Worm (Caenorhabditis elegans) whole organism, L4 larva: ENCODE results near the gene frm-2.

Source experiments
- D1046.2 ChIP-seq: fragments of 200-800 bp; sonication (Bioruptor generic); IDR thresholded peaks from 2 replicates; pipeline ENCODE4 v1.3.6; 2022; ENCODE audit warnings: missing genetic modification characterization, missing compliant biosample characterization
- F26F4.8 ChIP-seq: fragments of 200-800 bp; sonication (Bioruptor generic); conservative IDR thresholded peaks from 2 replicates; pipeline ENCODE4 v1.3.6; 2022; ENCODE audit warnings: missing genetic modification characterization, missing compliant biosample characterization
- F37D6.2 ChIP-seq: sonication (generic microtip); optimal IDR thresholded peaks from 2 replicates; lab custom pipeline; 2016; ENCODE audit warnings: mild to moderate bottlenecking, missing genetic modification characterization, missing compliant biosample characterization
- T26A8.4 ChIP-seq: fragments of 200-800 bp; sonication (Bioruptor generic); IDR thresholded peaks from 2 replicates; pipeline ENCODE4 v1.3.6; 2022; ENCODE audit warnings: missing genetic modification characterization, missing compliant biosample characterization
- Y105C5A.15 ChIP-seq: fragments of 200-800 bp; sonication (Bioruptor generic); IDR thresholded peaks from 2 replicates; pipeline ENCODE4 v1.3.6; 2022; ENCODE audit warnings: missing genetic modification characterization, missing compliant biosample characterization
- Y48G9A.11 ChIP-seq: fragments of 200-800 bp; sonication (Bioruptor generic); IDR thresholded peaks from 2 replicates; pipeline ENCODE4 v1.3.6; 2022; ENCODE audit warnings: missing genetic modification reagents, missing genetic modification characterization, missing compliant biosample characterization
- ZK337.2 ChIP-seq: fragments of 200-800 bp; sonication (Bioruptor generic); IDR thresholded peaks from 2 replicates; pipeline ENCODE4 v1.3.6; 2022; ENCODE audit warnings: missing genetic modification reagents, missing genetic modification characterization, missing compliant biosample characterization
- ZK546.5 ChIP-seq, 2 experiments: sonication (generic microtip); optimal IDR thresholded peaks; 2 replicates each; lab custom pipeline; 2017; ENCODE audit warnings: missing biosample characterization in 2 of 2, missing genetic modification characterization in 2 of 2
- aly-2 ChIP-seq: sonication (generic microtip); optimal IDR thresholded peaks from 2 replicates; lab custom pipeline; 2018; ENCODE audit warnings: missing biosample characterization, missing genetic modification characterization
- arid-1 ChIP-seq: fragments of 200-800 bp; sonication (Bioruptor generic); conservative IDR thresholded peaks from 2 replicates; pipeline ENCODE4 v1.3.6; 2022; ENCODE audit warnings: missing genetic modification reagents, missing genetic modification characterization, missing compliant biosample characterization
- ceh-20 ChIP-seq: fragments of 200-800 bp; sonication (Bioruptor generic); IDR thresholded peaks from 2 replicates; pipeline ENCODE4 v1.3.6; 2022; ENCODE audit warnings: missing genetic modification reagents, missing genetic modification characterization, missing compliant biosample characterization
- ceh-28 ChIP-seq: fragments of 150-350 bp; optimal IDR thresholded peaks from 2 replicates; lab custom pipeline; 2014; ENCODE audit warnings: missing biosample characterization, missing genetic modification reagents, missing genetic modification characterization
- ceh-32 ChIP-seq: sonication (generic microtip); optimal IDR thresholded peaks from 2 replicates; lab custom pipeline; 2016; ENCODE audit warnings: mild to moderate bottlenecking, missing genetic modification characterization, missing compliant biosample characterization; ENCODE audit not compliant: poor library complexity
- ceh-44 ChIP-seq: fragments of 200-800 bp; sonication (Bioruptor generic); IDR thresholded peaks from 2 replicates; pipeline ENCODE4 v1.3.6; 2022; ENCODE audit warnings: missing genetic modification reagents, missing genetic modification characterization, missing compliant biosample characterization
- ceh-62 ChIP-seq: sonication (generic microtip); optimal IDR thresholded peaks from 2 replicates; lab custom pipeline; 2017; ENCODE audit warnings: missing biosample characterization, missing genetic modification characterization
- ceh-82 ChIP-seq: sonication (generic microtip); optimal IDR thresholded peaks from 2 replicates; lab custom pipeline; 2017; ENCODE audit warnings: missing biosample characterization, missing genetic modification characterization
- cey-2 ChIP-seq: sonication (generic microtip); optimal IDR thresholded peaks from 3 replicates; lab custom pipeline; 2017; ENCODE audit warnings: missing genetic modification characterization, mild to moderate bottlenecking, missing compliant biosample characterization, antibody characterized with exemption, borderline replicate concordance; ENCODE audit not compliant: insufficient read depth
- ctbp-1 ChIP-seq: fragments of 200-800 bp; sonication (Bioruptor generic); IDR thresholded peaks from 2 replicates; pipeline ENCODE4 v1.3.6; 2022; ENCODE audit warnings: missing genetic modification reagents, missing genetic modification characterization, missing compliant biosample characterization
- daf-8 ChIP-seq: fragments of 200-800 bp; sonication (Bioruptor generic); IDR thresholded peaks from 2 replicates; pipeline ENCODE4 v1.3.6; 2022; ENCODE audit warnings: missing genetic modification characterization, missing compliant biosample characterization
- duxl-1 ChIP-seq: sonication (generic microtip); optimal IDR thresholded peaks from 2 replicates; lab custom pipeline; 2016; ENCODE audit warnings: mild to moderate bottlenecking, missing genetic modification characterization, moderate library complexity, missing compliant biosample characterization; ENCODE audit not compliant: poor library complexity
- dve-1 ChIP-seq: sonication (generic microtip); optimal IDR thresholded peaks from 2 replicates; lab custom pipeline; 2017; ENCODE audit warnings: antibody characterized with exemption, mild to moderate bottlenecking, missing genetic modification characterization, missing compliant biosample characterization; ENCODE audit not compliant: insufficient read depth
- fkh-10 ChIP-seq: fragments of 150-350 bp; optimal IDR thresholded peaks from 2 replicates; lab custom pipeline; 2014; ENCODE audit warnings: missing biosample characterization, missing genetic modification reagents, missing genetic modification characterization
- hlh-30 ChIP-seq: sonication (generic microtip); optimal IDR thresholded peaks from 2 replicates; lab custom pipeline; 2017; ENCODE audit warnings: antibody characterized with exemption, mild to moderate bottlenecking, missing genetic modification characterization, missing compliant biosample characterization; ENCODE audit not compliant: insufficient read depth
- lin-1 ChIP-seq: fragments of 200-800 bp; sonication (Bioruptor generic); IDR thresholded peaks from 2 replicates; pipeline ENCODE4 v1.3.6; 2022; ENCODE audit warnings: missing genetic modification reagents, missing genetic modification characterization, missing compliant biosample characterization
- lin-29 ChIP-seq: fragments of 200-800 bp; sonication (Bioruptor generic); IDR thresholded peaks from 2 replicates; pipeline ENCODE4 v1.3.6; 2022; ENCODE audit warnings: missing genetic modification reagents, missing genetic modification characterization, missing compliant biosample characterization
- lin-38 ChIP-seq: fragments of 200-800 bp; sonication (Bioruptor generic); IDR thresholded peaks from 2 replicates; pipeline ENCODE4 v1.3.6; 2022; ENCODE audit warnings: missing genetic modification reagents, missing genetic modification characterization, missing compliant biosample characterization
- lsy-2 ChIP-seq, 2 experiments: fragments of 150-350 bp in 1 of 2; sonication (generic microtip) in 1 of 2; optimal IDR thresholded peaks; 2 replicates each; lab custom pipeline; 2014 to 2017; ENCODE audit warnings: missing biosample characterization in 2 of 2, missing genetic modification characterization in 2 of 2
- madf-5 ChIP-seq, 2 experiments: fragments of 200-800 bp; sonication (Bioruptor generic); IDR thresholded peaks; 2 replicates each; pipeline ENCODE4 v1.3.6; 2022; ENCODE audit warnings: missing compliant biosample characterization in 2 of 2, missing genetic modification characterization in 2 of 2
- madf-9 ChIP-seq: fragments of 200-800 bp; sonication (Bioruptor generic); conservative IDR thresholded peaks from 2 replicates; pipeline ENCODE4 v1.3.6; 2022; ENCODE audit warnings: missing genetic modification reagents, missing genetic modification characterization, missing compliant biosample characterization
- mdl-1 ChIP-seq, 2 experiments: fragments of 150-350 bp in 1 of 2; sonication (generic microtip) in 1 of 2; optimal IDR thresholded peaks; 2 replicates each; lab custom pipeline; 2014 to 2017; ENCODE audit warnings: missing biosample characterization in 2 of 2, missing genetic modification characterization in 2 of 2
- mdt-29 ChIP-seq: fragments of 200-800 bp; sonication (Bioruptor generic); IDR thresholded peaks from 2 replicates; pipeline ENCODE4 v1.3.6; 2022; ENCODE audit warnings: missing genetic modification reagents, missing genetic modification characterization, missing compliant biosample characterization
- nhr-102 ChIP-seq: sonication (generic microtip); optimal IDR thresholded peaks from 2 replicates; lab custom pipeline; 2016; ENCODE audit warnings: mild to moderate bottlenecking, missing genetic modification characterization, moderate library complexity, missing compliant biosample characterization
- nhr-28 ChIP-seq: fragments of 150-350 bp; optimal IDR thresholded peaks from 2 replicates; lab custom pipeline; 2014; ENCODE audit warnings: missing biosample characterization, missing genetic modification characterization
- nhr-76 ChIP-seq: fragments of 150-350 bp; optimal IDR thresholded peaks from 2 replicates; lab custom pipeline; 2014; ENCODE audit warnings: missing biosample characterization, missing genetic modification characterization
- pha-4 ChIP-seq, 2 experiments: fragments of 150-350 bp in 1 of 2; fragments of 200-800 bp in 1 of 2; sonication (Bioruptor generic) in 1 of 2; IDR thresholded peaks in 1 of 2; optimal IDR thresholded peaks in 1 of 2; 2 replicates each; pipeline versions ENCODE4 v1.3.6 to Lab custom; 2014 to 2022; ENCODE audit warnings: missing genetic modification characterization in 2 of 2, missing genetic modification reagents in 2 of 2, missing biosample characterization in 1 of 2, missing compliant biosample characterization in 1 of 2
- php-3 ChIP-seq: fragments of 200-800 bp; sonication (Bioruptor generic); IDR thresholded peaks from 2 replicates; pipeline ENCODE4 v1.3.6; 2022; ENCODE audit warnings: missing genetic modification reagents, missing genetic modification characterization, missing compliant biosample characterization
- saeg-2 ChIP-seq: fragments of 200-800 bp; sonication (Bioruptor generic); IDR thresholded peaks from 2 replicates; pipeline ENCODE4 v1.3.6; 2022; ENCODE audit warnings: missing genetic modification reagents, missing genetic modification characterization, missing compliant biosample characterization
- set-16 ChIP-seq: fragments of 200-800 bp; sonication (Bioruptor generic); IDR thresholded peaks from 2 replicates; pipeline ENCODE4 v1.3.6; 2022; ENCODE audit warnings: missing genetic modification reagents, missing genetic modification characterization, missing compliant biosample characterization
- snpc-1.2 ChIP-seq: fragments of 200-800 bp; sonication (Bioruptor generic); IDR thresholded peaks from 2 replicates; pipeline ENCODE4 v1.3.6; 2022; ENCODE audit warnings: missing genetic modification reagents, missing genetic modification characterization, missing compliant biosample characterization
- snpc-4 ChIP-seq: fragments of 150-350 bp; optimal IDR thresholded peaks from 2 replicates; lab custom pipeline; 2014; ENCODE audit warnings: missing biosample characterization, missing genetic modification characterization
- tra-1 ChIP-seq: fragments of 200-800 bp; sonication (Bioruptor generic); IDR thresholded peaks from 2 replicates; pipeline ENCODE4 v1.3.6; 2022; ENCODE audit warnings: missing genetic modification reagents, missing genetic modification characterization, missing compliant biosample characterization
- unc-130 ChIP-seq: sonication (generic microtip); optimal IDR thresholded peaks from 2 replicates; lab custom pipeline; 2016; ENCODE audit warnings: missing genetic modification reagents, missing genetic modification characterization, missing compliant biosample characterization
- unc-39 ChIP-seq: sonication (generic microtip); optimal IDR thresholded peaks from 2 replicates; lab custom pipeline; 2017; ENCODE audit warnings: missing biosample characterization, missing genetic modification characterization
- vab-7 ChIP-seq: fragments of 200-800 bp; sonication (Bioruptor generic); IDR thresholded peaks from 2 replicates; pipeline ENCODE4 v1.3.6; 2022; ENCODE audit warnings: missing genetic modification reagents, missing genetic modification characterization, missing compliant biosample characterization
- zfp-2 ChIP-seq: sonication (generic microtip); optimal IDR thresholded peaks from 2 replicates; lab custom pipeline; 2016; ENCODE audit warnings: mild to moderate bottlenecking, missing genetic modification characterization, missing compliant biosample characterization
- zfp-3 ChIP-seq: fragments of 200-800 bp; sonication (Bioruptor generic); conservative IDR thresholded peaks from 2 replicates; pipeline ENCODE4 v1.3.6; 2022; ENCODE audit warnings: missing genetic modification reagents, missing genetic modification characterization, missing compliant biosample characterization
- zip-2 ChIP-seq: fragments of 150-350 bp; optimal IDR thresholded peaks from 2 replicates; lab custom pipeline; 2014; ENCODE audit warnings: missing biosample characterization, missing genetic modification characterization
- ztf-11 ChIP-seq: fragments of 150-350 bp; optimal IDR thresholded peaks from 2 replicates; lab custom pipeline; 2014; ENCODE audit warnings: missing biosample characterization, missing genetic modification characterization

Gene frm-2

DNA sequence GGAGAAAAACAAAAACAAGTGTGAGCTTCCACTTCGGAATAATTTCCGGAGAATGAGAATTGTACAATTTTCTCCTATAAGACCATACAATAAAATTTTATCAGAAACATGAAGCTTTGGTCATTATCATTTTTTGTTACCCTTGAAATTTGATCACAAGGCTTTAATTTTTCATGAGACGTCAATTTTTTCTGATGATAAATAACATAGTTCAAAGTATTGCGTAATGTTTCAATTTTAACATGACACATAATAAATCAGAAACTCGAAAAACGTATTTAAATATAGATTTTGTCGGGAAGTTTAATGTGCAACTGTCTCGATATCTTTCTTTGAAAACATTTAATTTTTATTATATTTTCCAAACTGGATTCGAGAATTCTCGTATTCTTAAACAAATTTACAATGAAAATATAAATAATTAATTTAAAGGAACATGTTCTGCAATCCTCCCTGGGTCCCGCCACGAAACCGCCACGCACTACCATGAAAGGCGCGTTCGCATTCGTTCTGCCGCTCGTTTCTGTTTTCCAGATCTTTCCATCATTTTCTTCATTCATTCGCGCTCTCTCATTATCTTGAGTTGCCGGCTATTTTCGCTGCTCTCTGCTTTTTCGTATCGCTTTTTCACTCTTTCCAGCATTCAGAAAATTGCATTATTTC, 43.0 kb downstream of the frm-2 start (continued):
- TF ChIP-seq unc-130 (GFP tag; lab: Kevin White, UChicago) (peak; percentile 84), mdt-29 (no peak), lsy-2 (tag; optimal IDR thresholded peaks at IDR 0.05; lab: Kevin White, UChicago) (no peak), F26F4.8 (no peak), D1046.2 (no peak), ceh-44 (GFP tag; lab: Robert Waterston, UW) (peak; percentile 18; the same call in 1 of the 2 replicates), ceh-20 (GFP tag; lab: Robert Waterston, UW) (peak; percentile 58), dve-1 (tag; lab: Kevin White, UChicago) (peak; percentile 73), lin-38 (peak; percentile 43; the same call in 1 of the 2 replicates), Y48G9A.11 (peak; percentile 57; the same call in 1 of the 2 replicates), vab-7 (no peak), tra-1 (GFP tag; lab: Robert Waterston, UW) (0 out of 2 replicates have a peak, but pooled peaks have one; percentile 13), set-16 (no peak), madf-9 (no peak), ceh-28 (tag; lab: Kevin White, UChicago) (no peak), zfp-3 (GFP tag; lab: Robert Waterston, UW) (no peak)

- TF ChIP-seq hlh-30 (tag; lab: Kevin White, UChicago) (peak; percentile 93), fkh-10 (GFP tag; lab: Kevin White, UChicago) (no peak), mdl-1 (tag; optimal IDR thresholded peaks at IDR 0.05; lab: Kevin White, UChicago) (peak; percentile 13 to 81), ceh-82 (no peak), cey-2 (tag; lab: Kevin White, UChicago) (peak; percentile 85), nhr-28 (peak; percentile 85), madf-5 (GFP tag; IDR thresholded peaks at IDR 0.05; lab: Robert Waterston, UW) (no peak), ceh-32 (tag; lab: Kevin White, UChicago) (no peak), duxl-1 (tag; lab: Kevin White, UChicago) (no peak), unc-39 (tag; lab: Kevin White, UChicago) (no peak), T26A8.4 (GFP tag; lab: Robert Waterston, UW) (peak; percentile 67; the same call in 1 of the 2 replicates), snpc-4 (no peak), ceh-62 (no peak), arid-1 (GFP tag; lab: Robert Waterston, UW) (peak; percentile 9; the same call in 1 of the 2 replicates), F26F4.8 (no peak), mdt-29 (no peak), zip-2 (peak; percentile 14), aly-2 (tag; lab: Kevin White, UChicago) (no peak), pha-4 (GFP tag; IDR thresholded peaks at IDR 0.05; lab: Robert Waterston, UW) (no peak), pha-4 (tag; optimal IDR thresholded peaks at IDR 0.05; lab: Kevin White, UChicago) (no peak), ctbp-1 (GFP tag; lab: Robert Waterston, UW) (peak; percentile 63; the same call in 1 of the 2 replicates), lin-38 (no peak), zfp-2 (no peak), ZK546.5 (tag; optimal IDR thresholded peaks at IDR 0.05; lab: Kevin White, UChicago) (no peak), lin-29 (GFP tag; lab: Robert Waterston, UW) (no peak), F37D6.2 (tag; lab: Kevin White, UChicago) (no peak), lin-1 (GFP tag; lab: Robert Waterston, UW) (0 out of 2 replicates have a peak, but pooled peaks have one; percentile 40), php-3 (GFP tag; lab: Robert Waterston, UW) (no peak), nhr-76 (tag; lab: Kevin White, UChicago) (no peak), saeg-2 (GFP tag; lab: Robert Waterston, UW) (0 out of 2 replicates have a peak, but pooled peaks have one; percentile 54), Y105C5A.15 (no peak), ZK337.2 (GFP tag; lab: Robert Waterston, UW) (no peak), Y48G9A.11 (no peak), nhr-102 (tag; lab: Kevin White, UChicago) (peak; percentile 24), snpc-1.2 (GFP tag; lab: Robert Waterston, UW) (no peak), daf-8 (GFP tag; lab: Robert Waterston, UW) (no peak), ztf-11 (tag; lab: Kevin White, UChicago) (no peak)
Measured at ce11 chrIII:5938013-5938412, 43.9 kb downstream of the frm-2 start.
